Worm (Caenorhabditis elegans) whole organism, young adult: ENCODE data around the gene nhr-268.

Experiments
- B0019.2 ChIP-seq: fragments of 200-800 bp; sonication (Bioruptor generic); conservative IDR thresholded peaks from 2 replicates; pipeline ENCODE4 v1.3.6; 2022; ENCODE audit warnings: missing genetic modification reagents, missing genetic modification characterization, missing compliant biosample characterization
- F49E8.2 ChIP-seq: sonication (generic microtip); optimal IDR thresholded peaks from 3 replicates; lab custom pipeline; 2017; ENCODE audit warnings: missing genetic modification characterization, mild to moderate bottlenecking, missing compliant biosample characterization, antibody characterized with exemption, moderate library complexity; ENCODE audit not compliant: insufficient read depth
- F57C9.4 ChIP-seq: sonication (generic microtip); optimal IDR thresholded peaks from 2 replicates; lab custom pipeline; 2017; ENCODE audit warnings: mild to moderate bottlenecking, missing genetic modification characterization, missing compliant biosample characterization
- Y67H2A.10 ChIP-seq: fragments of 200-800 bp; sonication (Bioruptor generic); conservative IDR thresholded peaks from 2 replicates; pipeline ENCODE4 v1.3.6; 2022; ENCODE audit warnings: missing genetic modification reagents, missing genetic modification characterization, missing compliant biosample characterization
- ceh-27 ChIP-seq: fragments of 200-800 bp; sonication (Bioruptor generic); optimal IDR thresholded peaks from 2 replicates; lab custom pipeline; 2018; ENCODE audit warnings: mild to moderate bottlenecking, missing genetic modification characterization, moderate library complexity, missing compliant biosample characterization

DNA sequence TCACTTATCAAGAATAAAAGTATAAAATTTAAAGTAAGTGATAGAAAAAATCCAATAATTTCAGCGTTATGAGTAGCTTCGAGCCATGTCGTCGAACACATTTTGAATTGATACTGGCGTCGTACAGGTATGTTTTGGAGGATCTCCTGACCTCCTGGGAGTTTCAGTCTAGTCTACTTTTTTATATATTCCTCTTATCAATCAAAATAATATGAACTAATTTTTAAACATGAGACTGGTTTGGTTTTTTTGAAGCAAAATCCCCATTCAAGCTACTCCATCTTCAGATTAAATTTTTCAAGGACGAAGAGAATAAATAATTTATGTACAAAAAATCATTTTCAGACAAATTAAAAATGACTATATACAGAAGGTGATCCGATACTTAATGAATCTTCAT lies 21.8 kb downstream of the nhr-268 start, which contains the start of gene str-101:
- TF ChIP-seq B0019.2 (GFP tag; lab: Robert Waterston, UW) (no peak), F57C9.4 (no peak), F49E8.2 (tag; lab: Kevin White, UChicago) (no peak), Y67H2A.10 (no peak), ceh-27 (GFP tag; lab: Kevin White, UChicago) (no peak)
